Worm (Caenorhabditis elegans) whole organism, L1 larva: Measurements from ENCODE around the gene ZC449.5.

Source experiments
- C16A3.4 ChIP-seq: fragments of 150-350 bp; optimal IDR thresholded peaks from 2 replicates; lab custom pipeline; 2014; ENCODE audit warnings: missing biosample characterization, missing genetic modification characterization
- alr-1 ChIP-seq: fragments of 200-800 bp; sonication (Bioruptor generic); optimal IDR thresholded peaks from 2 replicates; lab custom pipeline; 2018; ENCODE audit warnings: borderline replicate concordance, mild to moderate bottlenecking, missing genetic modification characterization, missing compliant biosample characterization
- blmp-1 ChIP-seq: fragments of 150-350 bp; optimal IDR thresholded peaks from 2 replicates; lab custom pipeline; 2014; ENCODE audit warnings: missing biosample characterization, missing genetic modification characterization
- ceh-82 ChIP-seq, 3 experiments: fragments of 150-350 bp in 1 of 3; sonication (generic microtip) in 2 of 3; optimal IDR thresholded peaks; 2 replicates each; lab custom pipeline; 2014 to 2017; ENCODE audit warnings: missing biosample characterization in 3 of 3, missing genetic modification characterization in 3 of 3
- ces-1 ChIP-seq: fragments of 150-350 bp; optimal IDR thresholded peaks from 2 replicates; lab custom pipeline; 2014; ENCODE audit warnings: missing biosample characterization, missing genetic modification reagents, missing genetic modification characterization
- dpl-1 ChIP-seq, 3 experiments: fragments of 150-350 bp in 2 of 3; sonication (generic microtip) in 1 of 3; optimal IDR thresholded peaks; 2 replicates each; lab custom pipeline; 2014 to 2017; ENCODE audit warnings: missing biosample characterization in 3 of 3, missing genetic modification characterization in 3 of 3, missing genetic modification reagents in 3 of 3
- dsc-1 ChIP-seq: sonication (generic microtip); optimal IDR thresholded peaks from 2 replicates; lab custom pipeline; 2016; ENCODE audit warnings: mild to moderate bottlenecking, missing genetic modification characterization, missing compliant biosample characterization
- efl-1 ChIP-seq, 4 experiments: fragments of 150-350 bp; optimal IDR thresholded peaks in 3 of 4; peaks in 1 of 4; 1 replicate in 1 of 4; 2 replicates in 3 of 4; lab custom pipeline; 2014; ENCODE audit warnings: missing biosample characterization in 2 of 4, missing genetic modification characterization in 2 of 4, missing genetic modification reagents in 2 of 4
- elt-2 ChIP-seq: sonication (generic microtip); optimal IDR thresholded peaks from 2 replicates; lab custom pipeline; 2016; ENCODE audit warnings: missing genetic modification characterization, mild to moderate bottlenecking, inconsistent platforms, missing compliant biosample characterization, missing genetic modification reagents
- elt-3 ChIP-seq, 6 experiments: fragments of 150-350 bp in 1 of 6; sonication (generic microtip); optimal IDR thresholded peaks; 2 replicates each; lab custom pipeline; 2017 to 2018; ENCODE audit warnings: missing biosample characterization in 6 of 6, missing genetic modification characterization in 6 of 6, inconsistent platforms in 1 of 6
- fkh-10 ChIP-seq: sonication (generic microtip); optimal IDR thresholded peaks from 2 replicates; lab custom pipeline; 2017; ENCODE audit warnings: missing biosample characterization, missing genetic modification reagents, missing genetic modification characterization
- fkh-8 ChIP-seq: sonication (generic microtip); optimal IDR thresholded peaks from 2 replicates; lab custom pipeline; 2016; ENCODE audit warnings: mild to moderate bottlenecking, missing genetic modification characterization, missing compliant biosample characterization
- hpl-2 ChIP-seq: fragments of 150-350 bp; optimal IDR thresholded peaks from 2 replicates; lab custom pipeline; 2014; ENCODE audit warnings: missing biosample characterization, missing genetic modification reagents, missing genetic modification characterization
- irx-1 ChIP-seq: sonication (generic microtip); optimal IDR thresholded peaks from 2 replicates; lab custom pipeline; 2016; ENCODE audit warnings: missing genetic modification characterization, missing compliant biosample characterization
- jun-1 ChIP-seq: fragments of 150-350 bp; optimal IDR thresholded peaks from 2 replicates; lab custom pipeline; 2014; ENCODE audit warnings: missing biosample characterization, missing genetic modification reagents, missing genetic modification characterization
- lin-13 ChIP-seq: fragments of 150-350 bp; optimal IDR thresholded peaks from 2 replicates; lab custom pipeline; 2014; ENCODE audit warnings: missing biosample characterization, missing genetic modification reagents, missing genetic modification characterization
- lin-14 ChIP-seq: fragments of 200-800 bp; sonication (Bioruptor generic); optimal IDR thresholded peaks from 2 replicates; lab custom pipeline; 2018; ENCODE audit warnings: mild to moderate bottlenecking, missing genetic modification characterization, moderate library complexity, missing compliant biosample characterization
- lin-35 ChIP-seq, 2 experiments: fragments of 150-350 bp; optimal IDR thresholded peaks; 2 replicates each; lab custom pipeline; 2014; ENCODE audit warnings: missing biosample characterization in 2 of 2, missing genetic modification characterization in 2 of 2, missing genetic modification reagents in 2 of 2
- lin-39 ChIP-seq: fragments of 150-350 bp; optimal IDR thresholded peaks from 2 replicates; lab custom pipeline; 2014; ENCODE audit warnings: missing biosample characterization, missing genetic modification reagents, missing genetic modification characterization
- lir-3 ChIP-seq: sonication (generic microtip); optimal IDR thresholded peaks from 2 replicates; lab custom pipeline; 2016; ENCODE audit warnings: mild to moderate bottlenecking, missing genetic modification characterization, moderate library complexity, missing compliant biosample characterization; ENCODE audit not compliant: poor library complexity
- lsy-2 ChIP-seq, 2 experiments: fragments of 150-350 bp; optimal IDR thresholded peaks; 2 replicates each; lab custom pipeline; 2014; ENCODE audit warnings: missing biosample characterization in 2 of 2, missing genetic modification characterization in 2 of 2
- mdl-1 ChIP-seq, 2 experiments: fragments of 150-350 bp; optimal IDR thresholded peaks; 2 replicates each; lab custom pipeline; 2014 to 2017; ENCODE audit warnings: missing biosample characterization in 2 of 2, missing genetic modification characterization in 2 of 2, inconsistent platforms in 1 of 2
- mep-1 ChIP-seq: fragments of 150-350 bp; optimal IDR thresholded peaks from 2 replicates; lab custom pipeline; 2014; ENCODE audit warnings: missing biosample characterization, missing genetic modification characterization
- nhr-19 ChIP-seq: fragments of 200-800 bp; sonication (Bioruptor generic); conservative IDR thresholded peaks from 2 replicates; pipeline ENCODE4 v1.3.6; 2022; ENCODE audit warnings: missing genetic modification characterization, missing compliant biosample characterization
- nhr-20 ChIP-seq: sonication (generic microtip); optimal IDR thresholded peaks from 2 replicates; lab custom pipeline; 2016; ENCODE audit warnings: mild to moderate bottlenecking, missing genetic modification characterization, missing compliant biosample characterization
- nhr-47 ChIP-seq: sonication (generic microtip); optimal IDR thresholded peaks from 2 replicates; lab custom pipeline; 2016; ENCODE audit warnings: mild to moderate bottlenecking, missing genetic modification characterization, moderate library complexity, missing compliant biosample characterization
- nhr-71 ChIP-seq: sonication (generic microtip); optimal IDR thresholded peaks from 2 replicates; lab custom pipeline; 2016; ENCODE audit warnings: mild to moderate bottlenecking, missing genetic modification characterization, moderate library complexity, missing compliant biosample characterization
- nhr-77 ChIP-seq: fragments of 150-350 bp; optimal IDR thresholded peaks from 2 replicates; lab custom pipeline; 2014; ENCODE audit warnings: missing biosample characterization, missing genetic modification characterization
- nhr-84 ChIP-seq: sonication (generic microtip); optimal IDR thresholded peaks from 2 replicates; lab custom pipeline; 2017; ENCODE audit warnings: missing biosample characterization, missing genetic modification characterization
- nhr-85 ChIP-seq: sonication (generic microtip); peaks from one replicate; lab custom pipeline; 2016; ENCODE audit warnings: missing genetic modification characterization, inconsistent platforms, missing compliant biosample characterization
- pqm-1 ChIP-seq: sonication (generic microtip); optimal IDR thresholded peaks from 3 replicates; lab custom pipeline; 2017; ENCODE audit warnings: missing biosample characterization, missing genetic modification characterization
- rnt-1 ChIP-seq: sonication (generic microtip); optimal IDR thresholded peaks from 2 replicates; lab custom pipeline; 2016; ENCODE audit warnings: mild to moderate bottlenecking, missing genetic modification characterization, moderate library complexity, missing compliant biosample characterization
- snu-23 ChIP-seq: sonication (generic microtip); optimal IDR thresholded peaks from 2 replicates; lab custom pipeline; 2016; ENCODE audit warnings: missing genetic modification characterization, missing compliant biosample characterization
- sox-4 ChIP-seq: sonication (generic microtip); optimal IDR thresholded peaks from 2 replicates; lab custom pipeline; 2016; ENCODE audit warnings: missing genetic modification characterization, missing compliant biosample characterization
- swsn-7 ChIP-seq: sonication (generic microtip); optimal IDR thresholded peaks from 2 replicates; lab custom pipeline; 2016; ENCODE audit warnings: missing genetic modification characterization, missing compliant biosample characterization
- tbx-2 ChIP-seq: sonication (generic microtip); optimal IDR thresholded peaks from 2 replicates; lab custom pipeline; 2016; ENCODE audit warnings: missing genetic modification characterization, missing compliant biosample characterization
- unc-130 ChIP-seq: fragments of 150-350 bp; optimal IDR thresholded peaks from 2 replicates; lab custom pipeline; 2017; ENCODE audit warnings: missing biosample characterization, missing genetic modification characterization, inconsistent platforms
- unc-30 ChIP-seq: sonication (generic microtip); optimal IDR thresholded peaks from 2 replicates; lab custom pipeline; 2017; ENCODE audit warnings: missing biosample characterization, missing genetic modification characterization
- unc-98 ChIP-seq: fragments of 200-800 bp; sonication (Bioruptor generic); IDR thresholded peaks from 2 replicates; pipeline ENCODE4 v1.3.6; 2022; ENCODE audit warnings: missing genetic modification characterization, missing compliant biosample characterization
- vab-15 ChIP-seq: sonication (generic microtip); optimal IDR thresholded peaks from 2 replicates; lab custom pipeline; 2017; ENCODE audit warnings: missing genotype, mild to moderate bottlenecking, missing genetic modification characterization, missing compliant biosample characterization
- xbp-1 ChIP-seq: sonication (generic microtip); optimal IDR thresholded peaks from 2 replicates; lab custom pipeline; 2016; ENCODE audit warnings: missing genetic modification characterization, missing compliant biosample characterization
- zip-4 ChIP-seq: fragments of 200-800 bp; sonication (Bioruptor generic); optimal IDR thresholded peaks from 2 replicates; lab custom pipeline; 2018; ENCODE audit warnings: mild to moderate bottlenecking, missing genetic modification characterization, moderate library complexity, missing compliant biosample characterization

Gene ZC449.5

DNA sequence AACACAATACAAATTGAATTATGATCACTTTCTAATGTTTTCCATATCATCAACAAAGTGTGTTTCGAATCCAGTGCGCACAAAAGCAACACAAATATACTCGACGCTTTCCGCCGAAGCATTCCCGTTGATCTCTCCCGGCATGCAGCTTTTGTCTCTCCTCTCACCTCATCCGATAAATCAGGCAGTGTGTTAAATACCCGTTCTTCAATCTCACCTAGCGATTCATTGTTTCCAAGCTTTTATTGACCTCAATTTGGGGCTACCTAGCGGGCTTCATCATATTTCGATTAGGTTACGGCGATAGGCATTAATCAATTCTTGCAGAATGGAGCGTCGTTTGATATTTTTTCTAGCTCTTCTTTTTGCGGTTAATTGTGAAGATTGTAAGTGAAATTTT, 13.3 kb downstream of the ZC449.5 start, which contains the start of gene ZC449.1:
TSS of gene ZC449.1 (plus strand) at position 121 of the 400 bp plus-strand sequence.
- TF ChIP-seq blmp-1, result peak; percentile 73
- TF ChIP-seq elt-3 (tag; optimal IDR thresholded peaks at IDR 0.05; lab: Kevin White, UChicago), result no peak

DNA sequence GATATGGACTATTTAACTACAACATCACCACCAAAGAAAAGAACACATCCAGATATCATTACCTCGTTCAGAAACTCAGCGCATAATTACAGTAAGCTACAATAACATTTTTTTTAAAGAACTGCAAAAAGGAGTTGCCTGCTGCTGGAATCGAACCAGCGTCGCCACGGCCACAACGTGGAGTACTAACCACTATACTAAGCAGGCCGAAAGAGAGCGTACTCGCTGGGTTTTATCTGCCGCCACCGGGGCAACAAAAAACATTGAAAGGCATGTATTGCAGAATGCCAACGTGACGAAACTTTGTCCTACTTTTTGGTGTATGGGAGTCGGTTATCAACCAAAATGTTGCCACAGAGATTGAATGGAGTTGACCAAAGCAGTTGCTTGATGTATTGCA, 14.9 kb downstream of the ZC449.5 start:
- TF ChIP-seq lin-35 (GFP tag; optimal IDR thresholded peaks at IDR 0.05; lab: Kevin White, UChicago) (peak; percentile 20 to 72), rnt-1 (peak; percentile 65), nhr-71 (tag; lab: Kevin White, UChicago) (peak; percentile 68), unc-130 (tag; lab: Kevin White, UChicago) (peak; percentile 38), unc-98 (GFP tag; lab: Robert Waterston, UW) (no peak), tbx-2 (tag; lab: Kevin White, UChicago) (peak; percentile 54), hpl-2 (GFP tag; lab: Kevin White, UChicago) (no peak), pqm-1 (tag; lab: Kevin White, UChicago) (no peak), fkh-8 (tag; lab: Kevin White, UChicago) (peak; percentile 68), jun-1 (tag; lab: Kevin White, UChicago) (peak; percentile 37), lin-13 (GFP tag; lab: Kevin White, UChicago) (peak; percentile 27), zip-4 (GFP tag; lab: Kevin White, UChicago) (peak; percentile 23), fkh-10 (no peak), sox-4 (tag; lab: Kevin White, UChicago) (no peak), lin-14 (peak; percentile 58), nhr-85 (tag; lab: Kevin White, UChicago) (peak; percentile 69), nhr-47 (peak; percentile 67), snu-23 (GFP tag; lab: Kevin White, UChicago) (peak; percentile 83), dsc-1 (tag; lab: Kevin White, UChicago) (peak; percentile 63), lir-3 (tag; lab: Kevin White, UChicago) (peak; percentile 6), elt-2 (tag; lab: Kevin White, UChicago) (peak; percentile 20), C16A3.4 (peak; percentile 66), efl-1 (optimal IDR thresholded peaks at IDR 0.05; lab: Kevin White, UChicago) (peak; percentile 7 to 23), efl-1 (GFP tag; optimal IDR thresholded peaks at IDR 0.05 in 1 of 2; lab: Kevin White, UChicago) (peak in 1 of 2 experiments; percentile 89), nhr-20 (peak; percentile 68), irx-1 (no peak), ceh-82 (tag; optimal IDR thresholded peaks at IDR 0.05; lab: Kevin White, UChicago) (peak; percentile 39 to 53 (median 44)), swsn-7 (peak; percentile 58), lsy-2 (tag; optimal IDR thresholded peaks at IDR 0.05; lab: Kevin White, UChicago) (peak; percentile 19 to 53), mdl-1 (tag; optimal IDR thresholded peaks at IDR 0.05; lab: Kevin White, UChicago) (peak in 1 of 2 experiments; percentile 63), lin-39 (tag; lab: Kevin White, UChicago) (no peak), unc-30 (no peak), alr-1 (no peak), mep-1 (tag; lab: Kevin White, UChicago) (peak; percentile 49), nhr-19 (GFP tag; lab: Robert Waterston, UW) (peak; percentile 63), dpl-1 (GFP tag; optimal IDR thresholded peaks at IDR 0.05; lab: Kevin White, UChicago) (peak in 1 of 3 experiments; percentile 22), blmp-1 (peak; percentile 17), vab-15 (no peak), nhr-84 (tag; lab: Kevin White, UChicago) (no peak), nhr-77 (peak; percentile 41), ces-1 (GFP tag; lab: Kevin White, UChicago) (no peak), xbp-1 (tag; lab: Kevin White, UChicago) (peak; percentile 63)
